Worm (Caenorhabditis elegans): ENCODE results near the gene fkb-4.

The fkb-4 gene

ce11 chrV:12759660-12760059 lies 27.3 kb downstream of the fkb-4 start, which contains the start of gene papl-1:
Gene papl-1, minus strand, starts transcription at chrV:12759760.
- TF ChIP-seq unc-62 (GFP tag; optimal IDR thresholded peaks at IDR 0.05): no peak

ce11 chrV:12754839-12755238 lies 32.1 kb downstream of the fkb-4 start, which contains the start of gene gpa-13:
Gene gpa-13, minus strand, starts transcription at chrV:12754939.
- TF ChIP-seq unc-62 (GFP tag; optimal IDR thresholded peaks at IDR 0.05): no peak

ce11 chrV:12752407-12752806 lies 34.5 kb downstream of the fkb-4 start, which contains the start of gene C15C8.8:
Gene C15C8.8, minus strand, starts transcription at chrV:12752507.
- no peak for TF ChIP-seq unc-62 (GFP tag; optimal IDR thresholded peaks at IDR 0.05)

- no peak for TF ChIP-seq unc-62 (GFP tag; optimal IDR thresholded peaks at IDR 0.05)
Observed at ce11 chrV:12751495-12752050, 35.4 kb downstream of the fkb-4 start, which contains the start of gene C15C8.6. Gene C15C8.6, minus strand, starts transcription at chrV:12751545.

ce11 chrV:12749558-12749957 lies 37.4 kb downstream of the fkb-4 start:
- no peak for TF ChIP-seq unc-62 (GFP tag; optimal IDR thresholded peaks at IDR 0.05)

- no peak for TF ChIP-seq unc-62 (GFP tag; optimal IDR thresholded peaks at IDR 0.05)
Observed at ce11 chrV:12747856-12748255, 39.1 kb downstream of the fkb-4 start, which contains the start of gene C15C8.5. Gene C15C8.5, plus strand, starts transcription at chrV:12748007.

- TF ChIP-seq unc-62 (GFP tag; optimal IDR thresholded peaks at IDR 0.05): no peak
Observed at ce11 chrV:12747431-12747830, 39.5 kb downstream of the fkb-4 start, which contains the start of gene C15C8.4. Gene C15C8.4, minus strand, starts transcription at chrV:12747463.

ce11 chrV:12744979-12745378 lies 41.9 kb downstream of the fkb-4 start, which contains the start of gene C15C8.7:
Gene C15C8.7, minus strand, starts transcription at chrV:12745050.
- no peak for TF ChIP-seq unc-62 (GFP tag; optimal IDR thresholded peaks at IDR 0.05)

ce11 chrV:12743778-12744502 lies 43.0 kb downstream of the fkb-4 start:
- TF ChIP-seq unc-62 (GFP tag; optimal IDR thresholded peaks at IDR 0.05): no peak

ce11 chrV:12741684-12742083 lies 45.2 kb downstream of the fkb-4 start, which contains the start of gene hrg-7:
Gene hrg-7, plus strand, starts transcription at chrV:12742041.
- TF ChIP-seq unc-62 (GFP tag; optimal IDR thresholded peaks at IDR 0.05): no peak

ce11 chrV:12736166-12736753 lies 50.7 kb downstream of the fkb-4 start, which contains the start of gene cky-1:
Gene cky-1, plus strand, starts transcription at chrV:12736703.
- no peak for TF ChIP-seq unc-62 (GFP tag; optimal IDR thresholded peaks at IDR 0.05)

Measured in whole organism, dauer.